Worm (Caenorhabditis elegans) whole organism, late embryonic: ENCODE measurements around the gene F32D8.5.

Experiments used
- C08G9.2 ChIP-seq: sonication (generic microtip); optimal IDR thresholded peaks from 2 replicates; lab custom pipeline; 2016; ENCODE audit warnings: mild to moderate bottlenecking, missing genetic modification characterization, moderate library complexity, missing compliant biosample characterization
- F13H6.1 ChIP-seq: sonication (generic microtip); optimal IDR thresholded peaks from 2 replicates; lab custom pipeline; 2016; ENCODE audit warnings: missing genetic modification characterization, missing compliant biosample characterization
- K02D7.2 ChIP-seq: sonication (generic microtip); optimal IDR thresholded peaks from 2 replicates; lab custom pipeline; 2017; ENCODE audit warnings: mild to moderate bottlenecking, missing genetic modification characterization, missing compliant biosample characterization
- K09A11.1 ChIP-seq: sonication (generic microtip); optimal IDR thresholded peaks from 2 replicates; lab custom pipeline; 2017; ENCODE audit warnings: antibody characterized with exemption, mild to moderate bottlenecking, missing genetic modification characterization, missing compliant biosample characterization; ENCODE audit not compliant: insufficient read depth
- Y22D7AL.16 ChIP-seq: sonication (generic microtip); optimal IDR thresholded peaks from 2 replicates; lab custom pipeline; 2016; ENCODE audit warnings: missing genetic modification characterization, missing compliant biosample characterization
- ahr-1 ChIP-seq: sonication (generic microtip); optimal IDR thresholded peaks from 2 replicates; lab custom pipeline; 2016; ENCODE audit warnings: missing genetic modification characterization, missing compliant biosample characterization
- ama-1 ChIP-seq: fragments of 150-350 bp; optimal IDR thresholded peaks from 2 replicates; lab custom pipeline; 2014
- ceh-14 ChIP-seq: sonication (generic microtip); optimal IDR thresholded peaks from 2 replicates; lab custom pipeline; 2016; ENCODE audit warnings: missing genotype, missing genetic modification characterization, missing compliant biosample characterization
- ceh-18 ChIP-seq: sonication (generic microtip); optimal IDR thresholded peaks from 2 replicates; lab custom pipeline; 2016; ENCODE audit warnings: missing genetic modification characterization, missing compliant biosample characterization
- ceh-19 ChIP-seq: fragments of 200-800 bp; sonication (Bioruptor generic); optimal IDR thresholded peaks from 2 replicates; lab custom pipeline; 2018; ENCODE audit warnings: mild to moderate bottlenecking, missing genetic modification characterization, missing compliant biosample characterization
- ceh-2 ChIP-seq: sonication (generic microtip); optimal IDR thresholded peaks from 2 replicates; lab custom pipeline; 2016; ENCODE audit warnings: missing genotype, missing genetic modification characterization, missing compliant biosample characterization
- ceh-22 ChIP-seq: sonication (generic microtip); optimal IDR thresholded peaks from 2 replicates; lab custom pipeline; 2017; ENCODE audit warnings: missing biosample characterization, missing genetic modification characterization
- ceh-24 ChIP-seq: sonication (generic microtip); optimal IDR thresholded peaks from 2 replicates; lab custom pipeline; 2016; ENCODE audit warnings: mild to moderate bottlenecking, missing genetic modification characterization, missing compliant biosample characterization
- ceh-30 ChIP-seq: fragments of 150-350 bp; optimal IDR thresholded peaks from 2 replicates; lab custom pipeline; 2014; ENCODE audit warnings: missing biosample characterization, missing genetic modification characterization
- ceh-31 ChIP-seq: sonication (generic microtip); optimal IDR thresholded peaks from 2 replicates; lab custom pipeline; 2016; ENCODE audit warnings: missing genetic modification characterization, missing compliant biosample characterization
- ceh-34 ChIP-seq: sonication (generic microtip); optimal IDR thresholded peaks from 2 replicates; lab custom pipeline; 2016; ENCODE audit warnings: mild to moderate bottlenecking, missing genetic modification characterization, missing compliant biosample characterization
- ceh-45 ChIP-seq: fragments of 200-800 bp; sonication (Bioruptor generic); IDR thresholded peaks from 2 replicates; pipeline ENCODE4 v1.3.6; 2022; ENCODE audit warnings: missing genetic modification reagents, missing genetic modification characterization, missing compliant biosample characterization
- ceh-48 ChIP-seq: sonication (generic microtip); optimal IDR thresholded peaks from 2 replicates; lab custom pipeline; 2016; ENCODE audit warnings: missing genetic modification characterization, inconsistent platforms, missing compliant biosample characterization
- ceh-6 ChIP-seq: fragments of 200-800 bp; sonication (Bioruptor generic); optimal IDR thresholded peaks from 2 replicates; lab custom pipeline; 2018; ENCODE audit warnings: mild to moderate bottlenecking, missing genetic modification characterization, missing compliant biosample characterization
- dmd-4 ChIP-seq: sonication (generic microtip); optimal IDR thresholded peaks from 2 replicates; lab custom pipeline; 2016; ENCODE audit warnings: borderline replicate concordance, missing genetic modification characterization, missing compliant biosample characterization
- elt-2 ChIP-seq: sonication (generic microtip); optimal IDR thresholded peaks from 2 replicates; lab custom pipeline; 2016; ENCODE audit warnings: missing genetic modification reagents, missing genetic modification characterization, missing compliant biosample characterization
- fkh-6 ChIP-seq: sonication (generic microtip); optimal IDR thresholded peaks from 2 replicates; lab custom pipeline; 2016; ENCODE audit warnings: missing genetic modification characterization, missing compliant biosample characterization
- gmeb-2 ChIP-seq: sonication (generic microtip); optimal IDR thresholded peaks from 2 replicates; lab custom pipeline; 2016; ENCODE audit warnings: missing genetic modification characterization, inconsistent platforms, missing compliant biosample characterization
- hlh-13 ChIP-seq: fragments of 200-800 bp; sonication (Bioruptor generic); optimal IDR thresholded peaks from 2 replicates; lab custom pipeline; 2018; ENCODE audit warnings: mild to moderate bottlenecking, missing genetic modification characterization, missing compliant biosample characterization
- hlh-15 ChIP-seq: sonication (generic microtip); optimal IDR thresholded peaks from 2 replicates; lab custom pipeline; 2016; ENCODE audit warnings: missing genetic modification characterization, missing compliant biosample characterization
- hlh-30 ChIP-seq: sonication (generic microtip); optimal IDR thresholded peaks from 2 replicates; lab custom pipeline; 2017; ENCODE audit warnings: antibody characterized with exemption, missing genetic modification characterization, missing compliant biosample characterization; ENCODE audit not compliant: insufficient read depth
- hlh-6 ChIP-seq: sonication (generic microtip); optimal IDR thresholded peaks from 2 replicates; lab custom pipeline; 2016; ENCODE audit warnings: missing genotype, missing genetic modification characterization, missing compliant biosample characterization
- hlh-8 ChIP-seq: sonication (generic microtip); optimal IDR thresholded peaks from 2 replicates; lab custom pipeline; 2016; ENCODE audit warnings: missing genotype, missing genetic modification characterization, missing compliant biosample characterization
- lim-6 ChIP-seq: sonication (generic microtip); optimal IDR thresholded peaks from 2 replicates; lab custom pipeline; 2016; ENCODE audit warnings: missing genetic modification characterization, missing compliant biosample characterization
- mec-3 ChIP-seq: sonication (generic microtip); optimal IDR thresholded peaks from 2 replicates; lab custom pipeline; 2016; ENCODE audit warnings: borderline replicate concordance, missing genetic modification characterization, missing compliant biosample characterization
- nfya-1 ChIP-seq: sonication (generic microtip); optimal IDR thresholded peaks from 2 replicates; lab custom pipeline; 2017; ENCODE audit warnings: missing genetic modification characterization, mild to moderate bottlenecking, missing compliant biosample characterization, antibody characterized with exemption, moderate library complexity
- nhr-11 ChIP-seq: fragments of 150-350 bp; optimal IDR thresholded peaks from 2 replicates; lab custom pipeline; 2014; ENCODE audit warnings: missing biosample characterization, missing genetic modification characterization
- nhr-232 ChIP-seq: sonication (generic microtip); optimal IDR thresholded peaks from 2 replicates; lab custom pipeline; 2016; ENCODE audit warnings: missing genetic modification characterization, missing compliant biosample characterization
- odd-2 ChIP-seq: sonication (generic microtip); optimal IDR thresholded peaks from 2 replicates; lab custom pipeline; 2017; ENCODE audit warnings: antibody characterized with exemption, mild to moderate bottlenecking, missing genetic modification characterization, missing compliant biosample characterization
- pag-3 ChIP-seq: sonication (generic microtip); optimal IDR thresholded peaks from 2 replicates; lab custom pipeline; 2016; ENCODE audit warnings: missing compliant biosample characterization, missing genetic modification characterization, borderline replicate concordance
- pat-9 ChIP-seq: fragments of 200-800 bp; sonication (Bioruptor generic); optimal IDR thresholded peaks from 2 replicates; lab custom pipeline; 2018; ENCODE audit warnings: mild to moderate bottlenecking, missing genetic modification characterization, moderate library complexity, missing compliant biosample characterization
- pax-1 ChIP-seq: fragments of 150-350 bp; optimal IDR thresholded peaks from 2 replicates; lab custom pipeline; 2014; ENCODE audit warnings: missing biosample characterization, missing genetic modification characterization
- pros-1 ChIP-seq: fragments of 150-350 bp; optimal IDR thresholded peaks from 2 replicates; lab custom pipeline; 2014; ENCODE audit warnings: missing biosample characterization, missing genetic modification reagents, missing genetic modification characterization
- ref-2 ChIP-seq: sonication (generic microtip); optimal IDR thresholded peaks from 2 replicates; lab custom pipeline; 2016; ENCODE audit warnings: missing genetic modification characterization, missing compliant biosample characterization
- rnt-1 ChIP-seq: sonication (generic microtip); optimal IDR thresholded peaks from 2 replicates; lab custom pipeline; 2016; ENCODE audit warnings: missing genetic modification characterization, missing compliant biosample characterization
- syd-9 ChIP-seq: sonication (generic microtip); optimal IDR thresholded peaks from 2 replicates; lab custom pipeline; 2016; ENCODE audit warnings: mild to moderate bottlenecking, missing genetic modification characterization, moderate library complexity, missing compliant biosample characterization
- tbx-2 ChIP-seq: sonication (generic microtip); optimal IDR thresholded peaks from 2 replicates; lab custom pipeline; 2016; ENCODE audit warnings: missing genetic modification characterization, missing compliant biosample characterization
- tbx-7 ChIP-seq: sonication (generic microtip); optimal IDR thresholded peaks from 2 replicates; lab custom pipeline; 2016; ENCODE audit warnings: missing genotype, missing genetic modification characterization, missing compliant biosample characterization
- ttx-3 ChIP-seq: sonication (generic microtip); optimal IDR thresholded peaks from 2 replicates; lab custom pipeline; 2016; ENCODE audit warnings: missing genetic modification reagents, missing genetic modification characterization, missing compliant biosample characterization
- unc-3 ChIP-seq, 2 experiments: fragments of 200-800 bp in 1 of 2; sonication (Bioruptor generic) in 1 of 2; sonication (generic microtip) in 1 of 2; conservative IDR thresholded peaks in 1 of 2; optimal IDR thresholded peaks in 1 of 2; 2 replicates each; pipeline versions ENCODE4 v1.3.6 to Lab custom; 2016 to 2022; ENCODE audit warnings: missing compliant biosample characterization in 2 of 2, missing genetic modification characterization in 2 of 2, missing genetic modification reagents in 1 of 2
- unc-42 ChIP-seq: sonication (generic microtip); optimal IDR thresholded peaks from 2 replicates; lab custom pipeline; 2016; ENCODE audit warnings: missing genotype, missing genetic modification characterization, missing compliant biosample characterization
- unc-55 ChIP-seq: sonication (generic microtip); optimal IDR thresholded peaks from 2 replicates; lab custom pipeline; 2017; ENCODE audit warnings: missing biosample characterization, missing genetic modification reagents, missing genetic modification characterization
- unc-86 ChIP-seq: sonication (generic microtip); optimal IDR thresholded peaks from 2 replicates; lab custom pipeline; 2016; ENCODE audit warnings: missing genetic modification characterization, missing compliant biosample characterization
- zip-5 ChIP-seq: sonication (generic microtip); optimal IDR thresholded peaks from 2 replicates; lab custom pipeline; 2016; ENCODE audit warnings: missing genetic modification characterization, missing compliant biosample characterization

The F32D8.5 gene

ce11 chrV:10856901-10857637 lies 37.5 kb upstream of the F32D8.5 start:
- TF ChIP-seq unc-42 (tag; lab: Kevin White, UChicago) (peak; percentile 29), mec-3 (no peak), K02D7.2 (peak; percentile 21), nfya-1 (tag; lab: Kevin White, UChicago) (no peak), hlh-30 (peak; percentile 27), pat-9 (tag; lab: Kevin White, UChicago) (no peak), ceh-18 (tag; lab: Kevin White, UChicago) (peak; percentile 45)
- TF ChIP-seq, all 69 proteins: peak for 4

- TF ChIP-seq ceh-48 (tag; lab: Kevin White, UChicago): peak; percentile 32
- no peak for TF ChIP-seq ceh-6
- TF ChIP-seq fkh-6: no peak
- TF ChIP-seq ceh-19 (GFP tag; lab: Kevin White, UChicago): peak; percentile 22
- TF ChIP-seq gmeb-2: no peak
- TF ChIP-seq tbx-2: peak; percentile 74
- no peak for TF ChIP-seq elt-2 (tag; lab: Kevin White, UChicago)
- TF ChIP-seq ceh-24 (tag; lab: Kevin White, UChicago): no peak
- TF ChIP-seq hlh-30: peak; percentile 71
- TF ChIP-seq hlh-13 (GFP tag; lab: Kevin White, UChicago): no peak
- peak; percentile 41 for TF ChIP-seq pros-1 (tag; lab: Kevin White, UChicago)
- TF ChIP-seq rnt-1 (tag; lab: Kevin White, UChicago): peak; percentile 51
- TF ChIP-seq pag-3 (tag; lab: Kevin White, UChicago): no peak
- no peak for TF ChIP-seq ama-1 (lab: Kevin White, UChicago)
- TF ChIP-seq zip-5: no peak
- no peak for TF ChIP-seq ahr-1 (tag; lab: Kevin White, UChicago)
- TF ChIP-seq ceh-31 (tag; lab: Kevin White, UChicago): peak; percentile 73
- TF ChIP-seq ceh-30 (tag; lab: Kevin White, UChicago): no peak
- TF ChIP-seq nhr-232 (tag; lab: Kevin White, UChicago): no peak
- peak; percentile 25 for TF ChIP-seq ref-2 (tag; lab: Kevin White, UChicago)
- TF ChIP-seq ceh-34: peak; percentile 72
- peak; percentile 37 for TF ChIP-seq F13H6.1 (tag; lab: Kevin White, UChicago)
- peak; percentile 96 for TF ChIP-seq ceh-18 (tag; lab: Kevin White, UChicago)
- TF ChIP-seq ceh-2 (tag; lab: Kevin White, UChicago): no peak
- TF ChIP-seq hlh-15 (tag; lab: Kevin White, UChicago): no peak
- TF ChIP-seq hlh-6 (tag; lab: Kevin White, UChicago): no peak
- TF ChIP-seq odd-2 (tag; lab: Kevin White, UChicago): no peak
- peak; percentile 81 for TF ChIP-seq unc-42 (tag; lab: Kevin White, UChicago)
- TF ChIP-seq ttx-3: no peak
- peak; percentile 21 for TF ChIP-seq ceh-14
- no peak for TF ChIP-seq C08G9.2 (tag; lab: Kevin White, UChicago)
- TF ChIP-seq nhr-11 (tag; lab: Kevin White, UChicago): no peak
- peak; percentile 67 for TF ChIP-seq unc-55 (GFP tag; lab: Kevin White, UChicago)
- TF ChIP-seq syd-9 (tag; lab: Kevin White, UChicago): peak; percentile 3
- no peak for TF ChIP-seq lim-6
- TF ChIP-seq hlh-8 (tag; lab: Kevin White, UChicago): peak; percentile 27
- peak; percentile 57 for TF ChIP-seq nfya-1 (tag; lab: Kevin White, UChicago)
- peak; percentile 60 for TF ChIP-seq dmd-4
- no peak for TF ChIP-seq pax-1 (tag; lab: Kevin White, UChicago)
- no peak for TF ChIP-seq unc-3 (GFP tag; conservative IDR thresholded peaks at IDR 0.05; lab: Robert Waterston, UW)
- no peak for TF ChIP-seq unc-3 (tag; optimal IDR thresholded peaks at IDR 0.05; lab: Kevin White, UChicago)
- peak; percentile 11 for TF ChIP-seq unc-86
- no peak for TF ChIP-seq ceh-22
- TF ChIP-seq tbx-7 (tag; lab: Kevin White, UChicago): no peak
- TF ChIP-seq ceh-45 (GFP tag; lab: Robert Waterston, UW): no peak
- no peak for TF ChIP-seq K09A11.1 (tag; lab: Kevin White, UChicago)
- no peak for TF ChIP-seq Y22D7AL.16 (tag; lab: Kevin White, UChicago)
These were observed 36.3 kb upstream of the F32D8.5 start for ce11 chrV:10858340-10858739.
